Worm (Caenorhabditis elegans) whole organism, mixed stage, embryonic: ENCODE results near the gene C44B7.5.
A peak's percentile ranks its signal among the peaks of the same experiment; 100 is the strongest.

ENCODE experiments used
- M03D4.4 ChIP-seq: sonication (generic microtip); optimal IDR thresholded peaks from 2 replicates; lab custom pipeline; 2017; ENCODE audit warnings: mild to moderate bottlenecking, missing genetic modification characterization, missing compliant biosample characterization
- bed-3 ChIP-seq: fragments of 200-800 bp; sonication (Bioruptor generic); optimal IDR thresholded peaks from 3 replicates; lab custom pipeline; 2018; ENCODE audit warnings: mild to moderate bottlenecking, missing genetic modification characterization, moderate library complexity, missing compliant biosample characterization
- blmp-1 ChIP-seq: fragments of 150-350 bp; optimal IDR thresholded peaks from 2 replicates; lab custom pipeline; 2014; ENCODE audit warnings: missing biosample characterization, missing genetic modification characterization
- ceh-39 ChIP-seq: fragments of 150-350 bp; optimal IDR thresholded peaks from 2 replicates; lab custom pipeline; 2014; ENCODE audit warnings: missing biosample characterization, missing genetic modification characterization
- ceh-43 ChIP-seq: fragments of 200-800 bp; sonication (Bioruptor generic); optimal IDR thresholded peaks from 2 replicates; lab custom pipeline; 2018; ENCODE audit warnings: mild to moderate bottlenecking, missing genetic modification characterization, moderate library complexity, missing compliant biosample characterization
- ceh-83 ChIP-seq: fragments of 200-800 bp; sonication (Bioruptor generic); optimal IDR thresholded peaks from 2 replicates; lab custom pipeline; 2018; ENCODE audit warnings: mild to moderate bottlenecking, missing genetic modification characterization, missing compliant biosample characterization
- ces-1 ChIP-seq: fragments of 150-350 bp; optimal IDR thresholded peaks from 2 replicates; lab custom pipeline; 2014; ENCODE audit warnings: missing biosample characterization, missing genetic modification reagents, missing genetic modification characterization
- cnd-1 ChIP-seq: fragments of 200-800 bp; sonication (Bioruptor generic); optimal IDR thresholded peaks from 2 replicates; lab custom pipeline; 2018; ENCODE audit warnings: mild to moderate bottlenecking, missing genetic modification characterization, missing compliant biosample characterization
- drap-1 ChIP-seq: fragments of 200-800 bp; sonication (Bioruptor generic); optimal IDR thresholded peaks from 3 replicates; lab custom pipeline; 2018; ENCODE audit warnings: mild to moderate bottlenecking, missing genetic modification characterization, missing compliant biosample characterization
- elt-1 ChIP-seq: sonication (generic microtip); optimal IDR thresholded peaks from 2 replicates; lab custom pipeline; 2017; ENCODE audit warnings: missing genetic modification characterization, mild to moderate bottlenecking, missing compliant biosample characterization, antibody characterized with exemption, moderate library complexity, borderline replicate concordance; ENCODE audit not compliant: insufficient read depth
- elt-3 ChIP-seq: fragments of 150-350 bp; optimal IDR thresholded peaks from 2 replicates; lab custom pipeline; 2014; ENCODE audit warnings: missing biosample characterization, missing genetic modification characterization
- flh-1 ChIP-seq: fragments of 200-800 bp; sonication (Bioruptor generic); optimal IDR thresholded peaks from 2 replicates; lab custom pipeline; 2018; ENCODE audit warnings: mild to moderate bottlenecking, missing genetic modification characterization, moderate library complexity, missing compliant biosample characterization
- ham-2 ChIP-seq: fragments of 200-800 bp; sonication (Bioruptor generic); optimal IDR thresholded peaks from 2 replicates; lab custom pipeline; 2018; ENCODE audit warnings: mild to moderate bottlenecking, missing genetic modification characterization, missing compliant biosample characterization
- hlh-1 ChIP-seq: fragments of 150-350 bp; optimal IDR thresholded peaks from 2 replicates; lab custom pipeline; 2014; ENCODE audit warnings: missing biosample characterization, missing genetic modification reagents, missing genetic modification characterization
- lin-13 ChIP-seq: fragments of 150-350 bp; optimal IDR thresholded peaks from 2 replicates; lab custom pipeline; 2014; ENCODE audit warnings: missing biosample characterization, missing genetic modification characterization
- lin-32 ChIP-seq: fragments of 200-800 bp; sonication (Bioruptor generic); optimal IDR thresholded peaks from 2 replicates; lab custom pipeline; 2018; ENCODE audit warnings: mild to moderate bottlenecking, missing genetic modification characterization, missing compliant biosample characterization
- lsy-2 ChIP-seq: fragments of 150-350 bp; optimal IDR thresholded peaks from 2 replicates; lab custom pipeline; 2014; ENCODE audit warnings: missing biosample characterization, missing genetic modification characterization
- mab-5 ChIP-seq: fragments of 150-350 bp; optimal IDR thresholded peaks from 2 replicates; lab custom pipeline; 2014; ENCODE audit warnings: missing biosample characterization, missing genetic modification characterization
- mep-1 ChIP-seq: fragments of 150-350 bp; optimal IDR thresholded peaks from 2 replicates; lab custom pipeline; 2017; ENCODE audit warnings: missing biosample characterization, missing genetic modification reagents, missing genetic modification characterization, inconsistent platforms
- mls-2 ChIP-seq: sonication (generic microtip); optimal IDR thresholded peaks from 2 replicates; lab custom pipeline; 2016; ENCODE audit warnings: mild to moderate bottlenecking, missing genetic modification characterization, moderate library complexity, missing compliant biosample characterization
- nhr-12 ChIP-seq: fragments of 150-350 bp; optimal IDR thresholded peaks from 2 replicates; lab custom pipeline; 2014; ENCODE audit warnings: missing biosample characterization, missing genetic modification characterization
- nhr-2 ChIP-seq: fragments of 150-350 bp; optimal IDR thresholded peaks from 2 replicates; lab custom pipeline; 2014; ENCODE audit warnings: missing biosample characterization, missing genetic modification characterization
- nhr-237 ChIP-seq: fragments of 150-350 bp; optimal IDR thresholded peaks from 2 replicates; lab custom pipeline; 2014; ENCODE audit warnings: missing biosample characterization, missing genetic modification characterization
- nhr-28 ChIP-seq: fragments of 150-350 bp; optimal IDR thresholded peaks from 2 replicates; lab custom pipeline; 2014; ENCODE audit warnings: missing biosample characterization, missing genetic modification characterization
- nhr-76 ChIP-seq: sonication (generic microtip); optimal IDR thresholded peaks from 2 replicates; lab custom pipeline; 2017; ENCODE audit warnings: missing biosample characterization, missing genetic modification characterization
- pha-4 ChIP-seq: fragments of 150-350 bp; optimal IDR thresholded peaks from 2 replicates; lab custom pipeline; 2018; ENCODE audit warnings: missing biosample characterization, missing genetic modification reagents, missing genetic modification characterization
- sem-2 ChIP-seq: fragments of 200-800 bp; sonication (Bioruptor generic); optimal IDR thresholded peaks from 2 replicates; lab custom pipeline; 2018; ENCODE audit warnings: mild to moderate bottlenecking, missing genetic modification characterization, missing compliant biosample characterization
- snpc-4 ChIP-seq: fragments of 150-350 bp; optimal IDR thresholded peaks from 2 replicates; lab custom pipeline; 2014; ENCODE audit warnings: missing biosample characterization, missing genetic modification characterization
- sptf-1 ChIP-seq: sonication (generic microtip); optimal IDR thresholded peaks from 2 replicates; lab custom pipeline; 2017; ENCODE audit warnings: mild to moderate bottlenecking, missing genetic modification characterization, moderate library complexity, missing compliant biosample characterization
- tbx-8 ChIP-seq: fragments of 200-800 bp; sonication (Bioruptor generic); optimal IDR thresholded peaks from 2 replicates; lab custom pipeline; 2018; ENCODE audit warnings: mild to moderate bottlenecking, missing genetic modification characterization, moderate library complexity, missing compliant biosample characterization
- unc-120 ChIP-seq: sonication (generic microtip); optimal IDR thresholded peaks from 2 replicates; lab custom pipeline; 2017; ENCODE audit warnings: missing genetic modification characterization, missing compliant biosample characterization; ENCODE audit not compliant: poor library complexity, severe bottlenecking
- unc-39 ChIP-seq: fragments of 150-350 bp; optimal IDR thresholded peaks from 2 replicates; lab custom pipeline; 2014; ENCODE audit warnings: missing biosample characterization, missing genetic modification characterization
- unc-62 ChIP-seq: fragments of 150-350 bp; optimal IDR thresholded peaks from 2 replicates; lab custom pipeline; 2014; ENCODE audit warnings: missing biosample characterization, missing genetic modification reagents, missing genetic modification characterization
- zip-8 ChIP-seq: fragments of 150-350 bp; optimal IDR thresholded peaks from 2 replicates; lab custom pipeline; 2014; ENCODE audit warnings: missing biosample characterization, missing genetic modification characterization
- ztf-11 ChIP-seq: fragments of 150-350 bp; optimal IDR thresholded peaks from 2 replicates; lab custom pipeline; 2014; ENCODE audit warnings: missing biosample characterization, missing genetic modification characterization

Gene C44B7.5

ce11 chrII:6858835-6859234 lies 13.6 kb downstream of the C44B7.5 start (continued):
- TF ChIP-seq ceh-39 (tag; lab: Kevin White, UChicago) (no peak), blmp-1 (no peak), pha-4 (tag; lab: Kevin White, UChicago) (peak; percentile 75), lin-13 (tag; lab: Kevin White, UChicago) (peak; percentile 62), flh-1 (no peak), nhr-76 (no peak), M03D4.4 (peak; percentile 28), snpc-4 (no peak)

ce11 chrII:6858201-6858600 lies 14.2 kb downstream of the C44B7.5 start, which contains the start of gene dnj-5:
Gene dnj-5 (minus strand): TSS chrII:6858301.
- TF ChIP-seq nhr-28 (tag; lab: Kevin White, UChicago) (no peak), ces-1 (GFP tag; lab: Kevin White, UChicago) (no peak), tbx-8 (GFP tag; lab: Kevin White, UChicago) (no peak), ceh-39 (tag; lab: Kevin White, UChicago) (no peak), sptf-1 (tag; lab: Kevin White, UChicago) (no peak), mab-5 (tag; lab: Kevin White, UChicago) (no peak), ham-2 (GFP tag; lab: Kevin White, UChicago) (no peak), elt-1 (tag; lab: Kevin White, UChicago) (no peak), zip-8 (no peak)

- TF ChIP-seq flh-1: peak; percentile 65
- peak; percentile 91 for TF ChIP-seq drap-1
- no peak for TF ChIP-seq nhr-76
- no peak for TF ChIP-seq nhr-2 (tag; lab: Kevin White, UChicago)
- TF ChIP-seq ceh-83: peak; percentile 94
- TF ChIP-seq blmp-1: no peak
- peak; percentile 68 for TF ChIP-seq unc-39
- peak; percentile 88 for TF ChIP-seq sem-2 (GFP tag; lab: Kevin White, UChicago)
- TF ChIP-seq ceh-39 (tag; lab: Kevin White, UChicago): no peak
- peak; percentile 35 for TF ChIP-seq lsy-2 (tag; lab: Kevin White, UChicago)
- peak; percentile 91 for TF ChIP-seq lin-32 (GFP tag; lab: Kevin White, UChicago)
- no peak for TF ChIP-seq zip-8
- peak; percentile 68 for TF ChIP-seq mep-1 (tag; lab: Kevin White, UChicago)
- no peak for TF ChIP-seq pha-4 (tag; lab: Kevin White, UChicago)
- TF ChIP-seq nhr-28 (tag; lab: Kevin White, UChicago): peak; percentile 27
- TF ChIP-seq elt-1 (tag; lab: Kevin White, UChicago): peak; percentile 32
- TF ChIP-seq tbx-8 (GFP tag; lab: Kevin White, UChicago): peak; percentile 74
- peak; percentile 95 for TF ChIP-seq mls-2 (tag; lab: Kevin White, UChicago)
- peak; percentile 68 for TF ChIP-seq ham-2 (GFP tag; lab: Kevin White, UChicago)
- TF ChIP-seq ces-1 (GFP tag; lab: Kevin White, UChicago): peak; percentile 57
- TF ChIP-seq sptf-1 (tag; lab: Kevin White, UChicago): peak; percentile 94
- peak; percentile 93 for TF ChIP-seq M03D4.4
- TF ChIP-seq hlh-1: peak; percentile 32
- TF ChIP-seq bed-3: peak; percentile 72
- peak; percentile 76 for TF ChIP-seq unc-120 (tag; lab: Kevin White, UChicago)
- TF ChIP-seq cnd-1 (tag; lab: Kevin White, UChicago): peak; percentile 96
- TF ChIP-seq unc-62: peak; percentile 76
- no peak for TF ChIP-seq snpc-4
- TF ChIP-seq ceh-43 (GFP tag; lab: Kevin White, UChicago): peak; percentile 75
- TF ChIP-seq nhr-12 (tag; lab: Kevin White, UChicago): peak; percentile 55
- TF ChIP-seq elt-3 (tag; lab: Kevin White, UChicago): no peak
- peak; percentile 72 for TF ChIP-seq ztf-11 (tag; lab: Kevin White, UChicago)
- TF ChIP-seq nhr-237 (tag; lab: Kevin White, UChicago): peak; percentile 45
- TF ChIP-seq mab-5 (tag; lab: Kevin White, UChicago): no peak
- peak; percentile 75 for TF ChIP-seq lin-13 (tag; lab: Kevin White, UChicago)
These were observed 19.3 kb downstream of the C44B7.5 start for ce11 chrII:6853059-6853466.

- TF ChIP-seq cnd-1 (tag; lab: Kevin White, UChicago) (no peak), elt-1 (tag; lab: Kevin White, UChicago) (no peak)
These were observed 20.5 kb downstream of the C44B7.5 start, which contains the start of gene C04A2.15 for ce11 chrII:6851938-6852337. Gene C04A2.15 (plus strand): TSS chrII:6852236.
